Worm (Caenorhabditis elegans) whole organism, young adult: Measurements from ENCODE around the gene F47B10.4.

Experiments
- B0035.1 ChIP-seq: sonication (generic microtip); optimal IDR thresholded peaks from 2 replicates; lab custom pipeline; 2016; ENCODE audit warnings: missing genetic modification characterization, mild to moderate bottlenecking, missing compliant biosample characterization, missing genotype, missing genetic modification reagents
- C06A6.2 ChIP-seq: fragments of 200-800 bp; sonication (Bioruptor generic); conservative IDR thresholded peaks from 2 replicates; pipeline ENCODE4 v1.3.6; 2022; ENCODE audit warnings: missing genetic modification characterization, missing compliant biosample characterization
- F23B12.7 ChIP-seq: sonication (generic microtip); optimal IDR thresholded peaks from 2 replicates; lab custom pipeline; 2017; ENCODE audit warnings: missing genetic modification characterization, mild to moderate bottlenecking, missing compliant biosample characterization, antibody characterized with exemption, moderate library complexity; ENCODE audit not compliant: insufficient read depth
- F55B11.4 ChIP-seq: sonication (generic microtip); optimal IDR thresholded peaks from 2 replicates; lab custom pipeline; 2016; ENCODE audit warnings: missing compliant biosample characterization, missing genetic modification characterization, borderline replicate concordance; ENCODE audit not compliant: insufficient read depth
- bed-1 ChIP-seq: fragments of 200-800 bp; sonication (Bioruptor generic); IDR thresholded peaks from 2 replicates; pipeline ENCODE4 v1.3.6; 2022; ENCODE audit warnings: missing genetic modification reagents, missing genetic modification characterization, missing compliant biosample characterization
- nfya-1 ChIP-seq: sonication (generic microtip); optimal IDR thresholded peaks from 2 replicates; lab custom pipeline; 2017; ENCODE audit warnings: antibody characterized with exemption, missing compliant biosample characterization, missing genetic modification characterization, borderline replicate concordance; ENCODE audit not compliant: insufficient read depth
- sea-2 ChIP-seq: fragments of 200-800 bp; sonication (Bioruptor generic); IDR thresholded peaks from 2 replicates; pipeline ENCODE4 v1.3.6; 2022; ENCODE audit warnings: missing genetic modification characterization, missing compliant biosample characterization
- ztf-25 ChIP-seq: fragments of 200-800 bp; sonication (Bioruptor generic); IDR thresholded peaks from 2 replicates; pipeline ENCODE4 v1.3.6; 2022; ENCODE audit warnings: missing genetic modification reagents, missing genetic modification characterization, missing compliant biosample characterization

DNA sequence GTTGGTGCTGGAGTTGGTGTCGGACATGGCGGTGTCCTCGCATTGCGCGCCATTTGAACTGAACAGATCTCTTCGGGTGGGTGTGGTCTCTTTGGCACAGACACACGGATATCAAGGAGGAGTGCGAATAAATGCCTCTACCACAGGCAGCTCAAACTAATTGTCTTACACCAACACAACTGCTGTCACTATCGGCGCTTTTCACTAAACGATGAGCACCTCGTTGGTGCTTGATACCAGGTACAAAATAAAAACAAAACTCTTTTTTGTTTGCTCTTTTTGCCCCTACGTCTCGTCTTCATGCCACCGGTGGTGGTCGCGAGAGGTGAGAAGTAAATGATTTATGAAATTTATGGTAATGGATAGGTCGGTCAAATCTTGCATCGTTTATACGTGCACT is 19.7 kb downstream of the F47B10.4 start, which contains the start of gene F47B10.8:
- no peak for TF ChIP-seq F23B12.7 (tag; lab: Kevin White, UChicago)
- TF ChIP-seq nfya-1 (tag; lab: Kevin White, UChicago) = no peak
- no peak for TF ChIP-seq ztf-25 (GFP tag; lab: Robert Waterston, UW)
- TF ChIP-seq C06A6.2 (GFP tag; lab: Robert Waterston, UW) = no peak
- TF ChIP-seq bed-1 = no peak
- TF ChIP-seq F55B11.4 (tag; lab: Kevin White, UChicago) = no peak
- no peak for TF ChIP-seq sea-2 (GFP tag; lab: Robert Waterston, UW)
- no peak for TF ChIP-seq B0035.1
